Worm (Caenorhabditis elegans): ENCODE measurements around the gene ZC250.2.

ce11 chrV:5838576-5839366, 46.6 kb downstream of the ZC250.2 start, which contains the start of gene F26F12.2:
- TF ChIP-seq flt-1 (GFP tag; IDR thresholded peaks at IDR 0.05) (no peak), tab-1 (GFP tag; IDR thresholded peaks at IDR 0.05) (no peak)
